Worm (Caenorhabditis elegans) whole organism, L1 larva: ENCODE measurements around the gene mrpl-2.

ENCODE experiments used
- ceh-63 ChIP-seq: fragments of 200-800 bp; sonication (Bioruptor generic); optimal IDR thresholded peaks from 2 replicates; lab custom pipeline; 2018; ENCODE audit warnings: mild to moderate bottlenecking, missing genetic modification characterization, missing compliant biosample characterization
- ceh-88 ChIP-seq: fragments of 200-800 bp; sonication (Bioruptor generic); IDR thresholded peaks from 2 replicates; pipeline ENCODE4 v1.3.6; 2022; ENCODE audit warnings: missing genetic modification characterization, missing compliant biosample characterization
- egl-27 ChIP-seq, 2 experiments: fragments of 150-350 bp in 1 of 2; sonication (generic microtip); optimal IDR thresholded peaks; 3 replicates each; lab custom pipeline; 2017 to 2018; ENCODE audit warnings: missing biosample characterization in 2 of 2, missing genetic modification characterization in 2 of 2, missing genetic modification reagents in 2 of 2
- fos-1 ChIP-seq: fragments of 150-350 bp; optimal IDR thresholded peaks from 2 replicates; lab custom pipeline; 2014; ENCODE audit warnings: missing biosample characterization, missing genetic modification characterization
- grh-1 ChIP-seq: fragments of 200-800 bp; sonication (Bioruptor generic); IDR thresholded peaks from 2 replicates; pipeline ENCODE4 v1.3.6; 2022; ENCODE audit warnings: missing genetic modification reagents, missing genetic modification characterization, missing compliant biosample characterization
- jun-1 ChIP-seq: fragments of 150-350 bp; optimal IDR thresholded peaks from 2 replicates; lab custom pipeline; 2014; ENCODE audit warnings: missing biosample characterization, missing genetic modification reagents, missing genetic modification characterization
- nhr-237 ChIP-seq: fragments of 150-350 bp; optimal IDR thresholded peaks from 2 replicates; lab custom pipeline; 2014; ENCODE audit warnings: missing biosample characterization, missing genetic modification characterization
- pqm-1 ChIP-seq: sonication (generic microtip); optimal IDR thresholded peaks from 3 replicates; lab custom pipeline; 2017; ENCODE audit warnings: missing biosample characterization, missing genetic modification characterization

- no peak for TF ChIP-seq ceh-63 (GFP tag; lab: Kevin White, UChicago)
- no peak for TF ChIP-seq egl-27 (tag; optimal IDR thresholded peaks at IDR 0.05; lab: Kevin White, UChicago)
- TF ChIP-seq pqm-1 (tag; lab: Kevin White, UChicago), result no peak
- TF ChIP-seq jun-1 (tag; lab: Kevin White, UChicago), result no peak
- no peak for TF ChIP-seq fos-1 (tag; lab: Kevin White, UChicago)
- no peak for TF ChIP-seq grh-1
- no peak for TF ChIP-seq ceh-88 (GFP tag; lab: Robert Waterston, UW)
- TF ChIP-seq nhr-237 (tag; lab: Kevin White, UChicago), result no peak
Observed at ce11 chrIV:757548-757947, 15.5 kb upstream of the mrpl-2 start.
